Fruit fly (Drosophila melanogaster) whole organism, adult: ENCODE results near the gene CG9986.

Experiments used
- CG12768 ChIP-seq: fragments of 200-800 bp; sonication (Bioruptor generic); optimal IDR thresholded peaks from 2 replicates; lab custom pipeline; 2017; ENCODE audit warnings: missing biosample characterization, missing genetic modification characterization, mild to moderate bottlenecking, moderate library complexity, missing genetic modification reagents
- CG1620 ChIP-seq: fragments of 200-800 bp; sonication (Bioruptor generic); optimal IDR thresholded peaks from 2 replicates; lab custom pipeline; 2016; ENCODE audit warnings: missing biosample characterization, missing genetic modification characterization
- CG33017 ChIP-seq: fragments of 200-800 bp; sonication (Bioruptor generic); optimal IDR thresholded peaks from 2 replicates; lab custom pipeline; 2018; ENCODE audit warnings: missing biosample characterization, mild to moderate bottlenecking, missing genetic modification characterization, moderate library complexity
- CG7045 ChIP-seq: fragments of 200-800 bp; sonication (Bioruptor generic); optimal IDR thresholded peaks from 2 replicates; lab custom pipeline; 2017; ENCODE audit warnings: missing biosample characterization, mild to moderate bottlenecking, missing genetic modification characterization
- Clk ChIP-seq: fragments of 200-800 bp; sonication (Bioruptor generic); optimal IDR thresholded peaks from 2 replicates; lab custom pipeline; 2017; ENCODE audit warnings: missing biosample characterization, missing genetic modification characterization
- Crg-1 ChIP-seq: fragments of 200-800 bp; sonication (Bioruptor generic); optimal IDR thresholded peaks from 2 replicates; lab custom pipeline; 2016; ENCODE audit warnings: missing biosample characterization, missing genetic modification characterization
- Mnt ChIP-seq: fragments of 200-800 bp; sonication (Bioruptor generic); optimal IDR thresholded peaks from 2 replicates; lab custom pipeline; 2016; ENCODE audit warnings: missing biosample characterization, mild to moderate bottlenecking, missing genetic modification characterization
- bab1 ChIP-seq: fragments of 200-800 bp; sonication (Bioruptor generic); optimal IDR thresholded peaks from 3 replicates; lab custom pipeline; 2019; ENCODE audit warnings: missing biosample characterization, mild to moderate bottlenecking, missing genetic modification characterization, moderate library complexity
- cnc ChIP-seq, 2 experiments: fragments of >200 bp; optimal IDR thresholded peaks; 2 replicates each; lab custom pipeline; 2017
- kay ChIP-seq: fragments of 200-800 bp; sonication (Bioruptor generic); peaks from one replicate; lab custom pipeline; 2016; ENCODE audit warnings: missing biosample characterization, missing genetic modification characterization, borderline replicate concordance
- ovo ChIP-seq: fragments of 200-800 bp; sonication (Bioruptor generic); optimal IDR thresholded peaks from 2 replicates; lab custom pipeline; 2016; ENCODE audit warnings: missing biosample characterization, missing genetic modification characterization
- pad ChIP-seq: fragments of 200-800 bp; sonication (Bioruptor generic); optimal IDR thresholded peaks from 3 replicates; lab custom pipeline; 2017; ENCODE audit warnings: missing biosample characterization, missing genetic modification characterization, mild to moderate bottlenecking, moderate library complexity, missing genetic modification reagents
- tj ChIP-seq: fragments of 200-800 bp; sonication (Bioruptor generic); optimal IDR thresholded peaks from 3 replicates; lab custom pipeline; 2017; ENCODE audit warnings: missing biosample characterization, mild to moderate bottlenecking, missing genetic modification characterization, moderate library complexity
- toe ChIP-seq: fragments of 200-800 bp; sonication (Bioruptor generic); optimal IDR thresholded peaks from 2 replicates; lab custom pipeline; 2016; ENCODE audit warnings: missing biosample characterization, missing genetic modification characterization

DNA sequence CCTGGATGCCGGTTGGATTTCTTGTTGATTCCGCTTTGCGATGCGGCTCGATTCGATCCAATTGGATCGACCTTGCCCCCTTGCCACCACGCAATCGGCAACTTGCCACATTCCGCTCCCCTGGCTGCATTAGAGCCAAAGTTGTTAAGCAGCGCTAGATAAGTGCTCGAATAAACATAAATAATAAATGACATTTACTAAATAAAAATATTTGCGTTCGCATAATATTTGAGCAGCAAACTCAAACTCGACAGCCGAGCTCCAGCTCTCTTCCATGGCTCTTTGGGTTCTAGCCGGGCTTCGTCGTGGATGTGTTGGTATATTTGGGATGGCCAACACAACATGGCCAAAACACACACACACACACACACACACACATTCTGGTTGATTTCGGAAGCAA, 35.1 kb upstream of the CG9986 start:
- no peak for TF ChIP-seq Clk (GFP tag; lab: Kevin White, UChicago)
- TF ChIP-seq kay (GFP tag; lab: Kevin White, UChicago), result no peak
- no peak for TF ChIP-seq cnc (optimal IDR thresholded peaks at IDR 0.05; lab: Kevin White, UChicago)
- no peak for TF ChIP-seq CG7045 (GFP tag; lab: Kevin White, UChicago)
- TF ChIP-seq tj (GFP tag; lab: Kevin White, UChicago), result no peak
- no peak for TF ChIP-seq bab1 (GFP tag; lab: Kevin White, UChicago)
- no peak for TF ChIP-seq ovo (GFP tag; lab: Kevin White, UChicago)
- TF ChIP-seq Crg-1 (GFP tag; lab: Kevin White, UChicago), result no peak
- TF ChIP-seq CG1620 (GFP tag; lab: Kevin White, UChicago), result no peak
- no peak for TF ChIP-seq CG12768 (GFP tag; lab: Kevin White, UChicago)
- TF ChIP-seq Mnt, result no peak
- TF ChIP-seq toe (GFP tag; lab: Kevin White, UChicago), result no peak
- TF ChIP-seq pad (GFP tag; lab: Kevin White, UChicago), result no peak
- TF ChIP-seq CG33017 (tag; lab: Kevin White, UChicago), result no peak
